Worm (Caenorhabditis elegans): ENCODE measurements around the gene K12B6.4.

The K12B6.4 gene

ce11 chrV:6276205-6276604, 4.9 kb downstream of the K12B6.4 start, which contains the start of gene F31F7.1 (continued):
- no peak for TF ChIP-seq gei-8 (GFP tag; optimal IDR thresholded peaks at IDR 0.05)
- no peak for TF ChIP-seq aly-2 (tag; optimal IDR thresholded peaks at IDR 0.05)
- no peak for TF ChIP-seq spr-3 (GFP tag; optimal IDR thresholded peaks at IDR 0.05)
- peak; percentile 31 for TF ChIP-seq mes-2 (tag; optimal IDR thresholded peaks at IDR 0.05; ENCODE audit: poor library complexity, severe bottlenecking)
- TF ChIP-seq dmd-6 (GFP tag; IDR thresholded peaks at IDR 0.05): peak; percentile 94
- TF ChIP-seq zip-2 (tag; optimal IDR thresholded peaks at IDR 0.05): no peak
- peak; percentile 87 for TF ChIP-seq nhr-48 (tag; optimal IDR thresholded peaks at IDR 0.05)
- no peak for TF ChIP-seq duxl-1 (tag; optimal IDR thresholded peaks at IDR 0.05; ENCODE audit: poor library complexity)
- peak in 1 of 2 experiments; percentile 96 for TF ChIP-seq unc-62 (GFP tag; optimal IDR thresholded peaks at IDR 0.05 in 1 of 2)
- TF ChIP-seq unc-62 (tag; optimal IDR thresholded peaks at IDR 0.05): no peak
- no peak for TF ChIP-seq skn-1 (tag; optimal IDR thresholded peaks at IDR 0.05)
- TF ChIP-seq tag-97 (GFP tag; IDR thresholded peaks at IDR 0.05): no peak
- TF ChIP-seq lsy-2 (tag; optimal IDR thresholded peaks at IDR 0.05): peak; percentile 32 to 56
- TF ChIP-seq nhr-6 (tag; optimal IDR thresholded peaks at IDR 0.05): no peak
- TF ChIP-seq pha-4 (GFP tag; IDR thresholded peaks at IDR 0.05): 0 out of 2 replicates have a peak, but pooled peaks have one; percentile 15
- TF ChIP-seq pha-4 (tag; optimal IDR thresholded peaks at IDR 0.05): no peak
- no peak for TF ChIP-seq F49E8.2 (tag; optimal IDR thresholded peaks at IDR 0.05; ENCODE audit: borderline replicate concordance)
- TF ChIP-seq daf-8 (GFP tag; IDR thresholded peaks at IDR 0.05): no peak
- TF ChIP-seq lin-39 (tag; optimal IDR thresholded peaks at IDR 0.05): no peak
- no peak for TF ChIP-seq zip-11 (GFP tag; IDR thresholded peaks at IDR 0.05)
- TF ChIP-seq rbr-2 (tag; optimal IDR thresholded peaks at IDR 0.05): no peak
- no peak for TF ChIP-seq F37D6.2 (tag; optimal IDR thresholded peaks at IDR 0.05)
- TF ChIP-seq saeg-2 (GFP tag; IDR thresholded peaks at IDR 0.05): no peak
- TF ChIP-seq fkh-10 (GFP tag; optimal IDR thresholded peaks at IDR 0.05): no peak
- no peak for TF ChIP-seq unc-130 (GFP tag; optimal IDR thresholded peaks at IDR 0.05)
- peak; percentile 93 for TF ChIP-seq hlh-11 (tag; optimal IDR thresholded peaks at IDR 0.05)
- TF ChIP-seq mdl-1 (tag; optimal IDR thresholded peaks at IDR 0.05): peak in 1 of 2 experiments; percentile 82
- TF ChIP-seq nhr-237 (tag; optimal IDR thresholded peaks at IDR 0.05): no peak
- TF ChIP-seq Y75B8A.6 (GFP tag; IDR thresholded peaks at IDR 0.05): no peak
- TF ChIP-seq ceh-82 (tag; optimal IDR thresholded peaks at IDR 0.05): no peak
- peak; percentile 56 for TF ChIP-seq nhr-102 (tag; optimal IDR thresholded peaks at IDR 0.05)
- no peak for TF ChIP-seq F10B5.3 (tag; optimal IDR thresholded peaks at IDR 0.05)
- TF ChIP-seq D1046.2 (GFP tag; IDR thresholded peaks at IDR 0.05): no peak
- no peak for TF ChIP-seq zfp-3 (GFP tag; conservative IDR thresholded peaks at IDR 0.05)
- TF ChIP-seq lim-7 (GFP tag; IDR thresholded peaks at IDR 0.05): no peak
- TF ChIP-seq nhr-111 (GFP tag; optimal IDR thresholded peaks at IDR 0.05): no peak
- TF ChIP-seq ces-1 (GFP tag; optimal IDR thresholded peaks at IDR 0.05): no peak
- peak; percentile 27; the same call in 1 of the 2 replicates for TF ChIP-seq php-3 (GFP tag; IDR thresholded peaks at IDR 0.05)
- TF ChIP-seq ceh-20 (GFP tag; IDR thresholded peaks at IDR 0.05): no peak
- no peak for TF ChIP-seq madf-5 (GFP tag; IDR thresholded peaks at IDR 0.05)
- TF ChIP-seq nhr-25 (tag; optimal IDR thresholded peaks at IDR 0.05; ENCODE audit: borderline replicate concordance, insufficient read depth): no peak
- no peak for TF ChIP-seq ctbp-1 (GFP tag; IDR thresholded peaks at IDR 0.05)
- TF ChIP-seq Y48G9A.11 (GFP tag; IDR thresholded peaks at IDR 0.05): no peak
- no peak for TF ChIP-seq F26F4.8 (GFP tag; conservative IDR thresholded peaks at IDR 0.05)
- TF ChIP-seq lin-1 (GFP tag; IDR thresholded peaks at IDR 0.05): peak; percentile 59
- TF ChIP-seq Y105C5A.15 (GFP tag; IDR thresholded peaks at IDR 0.05): no peak
- no peak for TF ChIP-seq T26A8.4 (GFP tag; IDR thresholded peaks at IDR 0.05)
- no peak for TF ChIP-seq madf-9 (GFP tag; conservative IDR thresholded peaks at IDR 0.05)
- no peak for TF ChIP-seq ZK337.2 (GFP tag; IDR thresholded peaks at IDR 0.05)
- TF ChIP-seq fos-1 (tag; optimal IDR thresholded peaks at IDR 0.05): no peak
- no peak for TF ChIP-seq arid-1 (GFP tag; conservative IDR thresholded peaks at IDR 0.05)
- no peak for TF ChIP-seq set-16 (GFP tag; IDR thresholded peaks at IDR 0.05)
